Worm (Caenorhabditis elegans) whole organism, young adult: ENCODE measurements around the gene F54F2.6.

Source experiments
- F10E7.11 ChIP-seq: sonication (generic microtip); optimal IDR thresholded peaks from 2 replicates; lab custom pipeline; 2017; ENCODE audit warnings: mild to moderate bottlenecking, missing genetic modification characterization, moderate library complexity, missing compliant biosample characterization
- T26A5.8 ChIP-seq: sonication (generic microtip); optimal IDR thresholded peaks from 2 replicates; lab custom pipeline; 2016; ENCODE audit warnings: missing genetic modification characterization, missing compliant biosample characterization
- ama-1 ChIP-seq, 3 experiments: fragments of 150-350 bp in 1 of 3; sonication (generic microtip) in 2 of 3; optimal IDR thresholded peaks; 2 replicates each; lab custom pipeline; 2014 to 2018; ENCODE audit warnings: missing biosample characterization in 2 of 3, missing genetic modification characterization in 2 of 3, missing genetic modification reagents in 2 of 3
- die-1 ChIP-seq: sonication (generic microtip); optimal IDR thresholded peaks from 2 replicates; lab custom pipeline; 2016; ENCODE audit warnings: missing genotype, mild to moderate bottlenecking, missing genetic modification characterization, missing compliant biosample characterization
- nhr-27 ChIP-seq: fragments of 200-800 bp; sonication (Bioruptor generic); optimal IDR thresholded peaks from 2 replicates; lab custom pipeline; 2018; ENCODE audit warnings: mild to moderate bottlenecking, missing genetic modification characterization, moderate library complexity, missing compliant biosample characterization
- rec-8 ChIP-seq, 2 experiments: sonication (generic microtip); optimal IDR thresholded peaks; 2 replicates each; lab custom pipeline; 2016; ENCODE audit warnings: mild to moderate bottlenecking in 2 of 2, missing genetic modification characterization in 2 of 2, missing genetic modification reagents in 2 of 2, missing genotype in 2 of 2, missing biosample characterization in 1 of 2, missing compliant biosample characterization in 1 of 2, moderate library complexity in 1 of 2
- unc-130 ChIP-seq: sonication (generic microtip); optimal IDR thresholded peaks from 2 replicates; lab custom pipeline; 2016; ENCODE audit warnings: missing genetic modification reagents, missing genetic modification characterization, missing compliant biosample characterization
- ztf-3 ChIP-seq: fragments of 200-800 bp; sonication (Bioruptor generic); optimal IDR thresholded peaks from 2 replicates; lab custom pipeline; 2018; ENCODE audit warnings: mild to moderate bottlenecking, missing genetic modification characterization, missing compliant biosample characterization

DNA sequence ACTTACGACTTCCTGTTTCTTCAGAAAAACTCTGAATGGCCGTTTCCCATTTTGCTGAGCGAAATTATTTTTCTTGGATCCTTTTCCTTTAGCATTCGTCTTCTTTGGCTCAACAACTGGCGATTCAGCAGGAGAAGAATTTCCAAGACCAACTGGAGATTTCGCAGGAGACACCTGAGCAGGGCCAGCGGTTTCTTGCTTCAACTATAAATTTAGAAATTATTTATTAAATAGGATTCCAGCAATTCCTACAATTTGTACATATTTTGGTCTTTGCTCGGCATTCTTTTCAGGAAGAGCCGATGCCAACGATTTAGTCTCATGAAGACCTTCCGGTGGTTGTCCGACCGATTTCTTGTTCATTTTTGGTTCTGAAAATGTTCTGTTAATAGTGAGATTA is 49.0 kb upstream of the F54F2.6 start, which contains the start of gene F44E2.8:
- TF ChIP-seq rec-8 (tag; optimal IDR thresholded peaks at IDR 0.05; lab: Kevin White, UChicago) (no peak), unc-130 (GFP tag; lab: Kevin White, UChicago) (no peak), ama-1 (optimal IDR thresholded peaks at IDR 0.05; lab: Kevin White, UChicago) (no peak), ama-1 (GFP tag; optimal IDR thresholded peaks at IDR 0.05; lab: Kevin White, UChicago) (no peak), ztf-3 (GFP tag; lab: Kevin White, UChicago) (no peak), nhr-27 (tag; lab: Kevin White, UChicago) (no peak), die-1 (no peak), T26A5.8 (tag; lab: Kevin White, UChicago) (no peak), F10E7.11 (tag; lab: Kevin White, UChicago) (no peak)
